Worm (Caenorhabditis elegans): ENCODE measurements around the gene nlp-51.
A peak's percentile ranks its signal among the peaks of the same experiment; 100 is the strongest.

The nlp-51 gene

ce11 chrII:11345570-11346029 is 26.1 kb upstream of the nlp-51 start, which contains the start of gene nduf-11 (continued):
- TF ChIP-seq ets-5 (GFP tag; IDR thresholded peaks at IDR 0.05) (no peak), Y116A8C.19 (tag; optimal IDR thresholded peaks at IDR 0.05; ENCODE audit: borderline replicate concordance) (no peak), mab-9 (GFP tag; IDR thresholded peaks at IDR 0.05) (0 out of 2 replicates have a peak, but pooled peaks have one; percentile 21), lir-3 (tag; optimal IDR thresholded peaks at IDR 0.05; ENCODE audit: poor library complexity) (peak; percentile 74), zip-4 (GFP tag; optimal IDR thresholded peaks at IDR 0.05) (peak; percentile 54), lin-39 (tag; optimal IDR thresholded peaks at IDR 0.05) (peak; percentile 88), F16B12.6 (tag; optimal IDR thresholded peaks at IDR 0.05) (peak; percentile 63), C34B4.2 (tag; optimal IDR thresholded peaks at IDR 0.05) (no peak), blmp-1 (tag; optimal IDR thresholded peaks at IDR 0.05) (peak; percentile 70), mep-1 (tag; optimal IDR thresholded peaks at IDR 0.05) (peak; percentile 93), hlh-4 (tag; optimal IDR thresholded peaks at IDR 0.05) (no peak), nhr-47 (tag; optimal IDR thresholded peaks at IDR 0.05) (peak; percentile 94), ceh-82 (tag; optimal IDR thresholded peaks at IDR 0.05) (peak; percentile 82 to 90 (median 87)), irx-1 (tag; optimal IDR thresholded peaks at IDR 0.05) (peak; percentile 85), ztf-4 (tag; optimal IDR thresholded peaks at IDR 0.05) (peak; percentile 70), hpl-2 (GFP tag; optimal IDR thresholded peaks at IDR 0.05) (no peak), lsy-2 (tag; optimal IDR thresholded peaks at IDR 0.05) (peak; percentile 92 to 93), hlh-17 (GFP tag; optimal IDR thresholded peaks at IDR 0.05; ENCODE audit: borderline replicate concordance) (no peak), aly-2 (tag; optimal IDR thresholded peaks at IDR 0.05) (peak; percentile 45), nhr-85 (tag) (peak; percentile 94), ceh-90 (tag; optimal IDR thresholded peaks at IDR 0.05) (peak; percentile 36), nhr-12 (tag; optimal IDR thresholded peaks at IDR 0.05) (no peak), ama-1 (optimal IDR thresholded peaks at IDR 0.05) (peak; percentile 69), ces-1 (GFP tag; optimal IDR thresholded peaks at IDR 0.05) (no peak), efl-1 (optimal IDR thresholded peaks at IDR 0.05) (peak; percentile 75 to 98), efl-1 (GFP tag; optimal IDR thresholded peaks at IDR 0.05 in 1 of 2) (peak; percentile 96 to 100), nhr-76 (tag; optimal IDR thresholded peaks at IDR 0.05) (no peak), aha-1 (tag; optimal IDR thresholded peaks at IDR 0.05) (peak; percentile 59), nhr-237 (tag; optimal IDR thresholded peaks at IDR 0.05) (peak; percentile 37), unc-130 (tag; optimal IDR thresholded peaks at IDR 0.05) (peak; percentile 68), lin-13 (GFP tag; optimal IDR thresholded peaks at IDR 0.05) (peak; percentile 75), dsc-1 (tag; optimal IDR thresholded peaks at IDR 0.05) (peak; percentile 90), skn-1 (tag; optimal IDR thresholded peaks at IDR 0.05) (peak; percentile 91), dpl-1 (GFP tag; optimal IDR thresholded peaks at IDR 0.05) (peak; percentile 97 to 98 (median 97)), nhr-84 (tag; optimal IDR thresholded peaks at IDR 0.05) (no peak), efl-3 (GFP tag; optimal IDR thresholded peaks at IDR 0.05) (peak; percentile 8), zag-1 (tag; optimal IDR thresholded peaks at IDR 0.05) (no peak), sptf-1 (tag; optimal IDR thresholded peaks at IDR 0.05) (no peak), ceh-88 (GFP tag; IDR thresholded peaks at IDR 0.05) (peak; percentile 40; the same call in 1 of the 2 replicates), fkh-10 (GFP tag; optimal IDR thresholded peaks at IDR 0.05) (peak; percentile 23), grh-1 (GFP tag; IDR thresholded peaks at IDR 0.05) (peak; percentile 90), unc-30 (tag; optimal IDR thresholded peaks at IDR 0.05) (no peak), mdl-1 (tag; optimal IDR thresholded peaks at IDR 0.05) (peak in 1 of 2 experiments; percentile 80), unc-62 (GFP tag; optimal IDR thresholded peaks at IDR 0.05) (no peak)

DNA sequence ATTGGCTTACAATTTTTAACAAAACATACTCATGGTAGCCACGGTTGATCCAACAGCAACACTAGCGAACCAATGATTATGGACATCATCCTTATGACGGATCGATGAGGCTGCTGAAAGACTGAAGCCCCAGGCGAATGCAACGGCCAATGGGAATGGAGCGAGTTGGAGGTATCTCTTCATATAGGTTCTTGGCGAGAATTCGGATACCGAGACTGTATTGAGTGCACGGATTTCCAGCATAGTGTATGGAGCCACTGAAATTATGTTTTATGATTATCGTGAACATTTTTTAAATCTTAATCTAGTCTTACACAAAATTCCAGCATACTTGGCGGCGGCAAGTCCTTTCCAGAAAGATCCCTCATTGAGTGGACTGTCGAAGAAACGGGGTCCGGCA is 25.1 kb upstream of the nlp-51 start:
- no peak for TF ChIP-seq hlh-17 (GFP tag; optimal IDR thresholded peaks at IDR 0.05; ENCODE audit: borderline replicate concordance)
- TF ChIP-seq nhr-76 (tag; optimal IDR thresholded peaks at IDR 0.05) = no peak
- no peak for TF ChIP-seq ceh-82 (tag; optimal IDR thresholded peaks at IDR 0.05)
- no peak for TF ChIP-seq ceh-88 (GFP tag; IDR thresholded peaks at IDR 0.05)
- no peak for TF ChIP-seq sptf-1 (tag; optimal IDR thresholded peaks at IDR 0.05)
